Fruit fly (Drosophila melanogaster): ENCODE results near the gene bsk.
A peak's percentile ranks its signal among the peaks of the same experiment; 100 is the strongest.

- TF ChIP-seq CG11617 (GFP tag; optimal IDR thresholded peaks at IDR 0.05) (no peak), tj (GFP tag; optimal IDR thresholded peaks at IDR 0.05) (no peak), cic (GFP tag; optimal IDR thresholded peaks at IDR 0.05) (no peak), toe (GFP tag; optimal IDR thresholded peaks at IDR 0.05) (no peak), CG14711 (tag; optimal IDR thresholded peaks at IDR 0.05) (no peak), pad (GFP tag; optimal IDR thresholded peaks at IDR 0.05) (no peak), CG7045 (GFP tag; optimal IDR thresholded peaks at IDR 0.05) (no peak), CG33017 (tag; optimal IDR thresholded peaks at IDR 0.05) (no peak), bab1 (GFP tag; optimal IDR thresholded peaks at IDR 0.05) (no peak), CG12768 (GFP tag; optimal IDR thresholded peaks at IDR 0.05) (no peak), Clk (GFP tag; optimal IDR thresholded peaks at IDR 0.05) (no peak), CG5204 (GFP tag; optimal IDR thresholded peaks at IDR 0.05) (no peak), kay (GFP tag; ENCODE audit: borderline replicate concordance) (peak; percentile 80), Hr96 (GFP tag; optimal IDR thresholded peaks at IDR 0.05) (no peak)
These were observed 24.0 kb downstream of the bsk start for dm6 chr2L:10226213-10226723.

All from whole organism, adult.